Worm (Caenorhabditis elegans) whole organism, early embryonic: Measurements from ENCODE around the gene nhr-25.

Experiments
- B0310.2 ChIP-seq: sonication (generic microtip); optimal IDR thresholded peaks from 2 replicates; lab custom pipeline; 2016; ENCODE audit warnings: mild to moderate bottlenecking, missing genetic modification characterization, missing compliant biosample characterization
- F13C5.2 ChIP-seq: sonication (generic microtip); optimal IDR thresholded peaks from 2 replicates; lab custom pipeline; 2017; ENCODE audit warnings: mild to moderate bottlenecking, missing genetic modification characterization, inconsistent platforms, missing compliant biosample characterization
- aly-1 ChIP-seq: sonication (generic microtip); optimal IDR thresholded peaks from 2 replicates; lab custom pipeline; 2016; ENCODE audit warnings: missing genetic modification characterization, missing compliant biosample characterization
- ama-1 ChIP-seq: fragments of 150-350 bp; optimal IDR thresholded peaks from 2 replicates; lab custom pipeline; 2014
- ceh-13 ChIP-seq: fragments of 200-800 bp; sonication (Bioruptor generic); optimal IDR thresholded peaks from 2 replicates; lab custom pipeline; 2018; ENCODE audit warnings: mild to moderate bottlenecking, missing genetic modification characterization, missing compliant biosample characterization
- ceh-36 ChIP-seq: sonication (generic microtip); optimal IDR thresholded peaks from 2 replicates; lab custom pipeline; 2016; ENCODE audit warnings: missing genetic modification characterization, inconsistent platforms, missing compliant biosample characterization
- ets-7 ChIP-seq: sonication (generic microtip); optimal IDR thresholded peaks from 2 replicates; lab custom pipeline; 2016; ENCODE audit warnings: missing genotype, missing genetic modification characterization, missing compliant biosample characterization
- flt-1 ChIP-seq: fragments of 200-800 bp; sonication (Bioruptor generic); IDR thresholded peaks from 2 replicates; pipeline ENCODE4 v1.3.6; 2022; ENCODE audit warnings: missing genetic modification characterization, missing compliant biosample characterization
- hmbx-1 ChIP-seq: sonication (generic microtip); optimal IDR thresholded peaks from 2 replicates; lab custom pipeline; 2016; ENCODE audit warnings: mild to moderate bottlenecking, missing genetic modification characterization, missing compliant biosample characterization
- hmg-4 ChIP-seq: fragments of 200-800 bp; sonication (Bioruptor generic); optimal IDR thresholded peaks from 2 replicates; lab custom pipeline; 2018; ENCODE audit warnings: mild to moderate bottlenecking, missing genetic modification characterization, missing compliant biosample characterization
- hnd-1 ChIP-seq: sonication (generic microtip); optimal IDR thresholded peaks from 2 replicates; lab custom pipeline; 2016; ENCODE audit warnings: missing genetic modification characterization, missing compliant biosample characterization
- pes-1 ChIP-seq: fragments of 200-800 bp; sonication (Bioruptor generic); IDR thresholded peaks from 2 replicates; pipeline ENCODE4 v1.3.6; 2022; ENCODE audit warnings: missing genetic modification reagents, missing genetic modification characterization, missing compliant biosample characterization
- scrt-1 ChIP-seq: fragments of 200-800 bp; sonication (Bioruptor generic); IDR thresholded peaks from 2 replicates; pipeline ENCODE4 v1.3.6; 2022; ENCODE audit warnings: missing genetic modification characterization, missing compliant biosample characterization
- sea-1 ChIP-seq: fragments of 200-800 bp; sonication (Bioruptor generic); conservative IDR thresholded peaks from 2 replicates; pipeline ENCODE4 v1.3.6; 2022; ENCODE audit warnings: missing genetic modification characterization, missing compliant biosample characterization
- tbx-11 ChIP-seq: fragments of 200-800 bp; sonication (Bioruptor generic); IDR thresholded peaks from 2 replicates; pipeline ENCODE4 v1.3.6; 2022; ENCODE audit warnings: missing genetic modification characterization, missing compliant biosample characterization
- tbx-37 ChIP-seq: fragments of 200-800 bp; sonication (Bioruptor generic); conservative IDR thresholded peaks from 2 replicates; pipeline ENCODE4 v1.3.6; 2022; ENCODE audit warnings: missing genetic modification reagents, missing genetic modification characterization, missing compliant biosample characterization
- tra-4 ChIP-seq: sonication (generic microtip); optimal IDR thresholded peaks from 2 replicates; lab custom pipeline; 2017; ENCODE audit warnings: missing genetic modification characterization, missing compliant biosample characterization

Gene nhr-25

DNA sequence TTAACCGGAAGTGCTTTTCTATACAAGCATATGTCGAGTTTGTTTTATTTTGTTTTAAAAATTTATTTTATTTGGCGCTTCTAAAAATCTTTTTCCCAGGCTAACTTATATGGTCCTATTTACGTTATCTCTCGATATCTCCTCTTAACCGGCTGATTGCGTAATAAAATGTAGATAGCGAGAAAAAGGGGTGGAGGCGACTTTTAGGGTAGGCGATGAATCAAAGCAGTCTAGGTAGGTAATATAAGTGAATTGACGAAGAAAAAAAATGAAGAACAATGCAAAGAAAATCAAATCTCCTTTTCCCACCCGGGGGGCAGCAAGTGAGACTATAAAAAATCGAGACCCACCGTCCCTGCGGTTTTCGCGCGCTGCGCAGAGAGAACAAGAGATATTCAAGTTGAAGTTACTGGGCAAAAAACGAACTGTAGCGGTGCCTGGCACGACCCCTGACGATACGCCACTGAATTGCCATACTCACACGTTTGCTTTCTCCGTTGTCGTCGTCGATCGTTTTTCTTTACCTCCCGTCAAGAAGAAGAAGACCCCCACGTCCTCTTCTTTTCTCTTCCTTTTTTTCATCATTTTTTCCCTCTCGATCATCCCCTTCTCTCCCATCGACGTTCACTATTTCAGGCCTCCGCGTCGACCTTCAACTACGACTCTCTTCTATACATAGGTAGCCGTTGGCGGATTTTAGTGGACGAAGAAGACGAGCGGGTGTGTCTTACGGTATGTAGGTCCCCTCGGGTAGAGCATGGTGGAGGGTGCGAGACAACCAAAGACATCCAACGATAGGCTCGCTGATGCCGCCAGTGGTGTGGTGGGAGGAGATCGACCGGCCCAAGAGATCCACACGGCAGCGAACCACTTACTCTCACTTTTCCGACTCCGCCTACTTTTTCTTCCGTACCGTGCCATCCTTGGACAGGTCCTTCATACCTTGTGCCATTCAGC, at the start of gene nhr-25:
Gene nhr-25, plus strand, starts transcription at position 637 of the 957 bp plus-strand sequence.
- TF ChIP-seq ets-7 (tag; lab: Kevin White, UChicago) (peak; percentile 25), hmg-4 (GFP tag; lab: Kevin White, UChicago) (peak; percentile 39), tbx-37 (GFP tag; lab: Robert Waterston, UW) (no peak), flt-1 (GFP tag; lab: Robert Waterston, UW) (0 out of 2 replicates have a peak, but pooled peaks have one; percentile 6)

ce11 chrX:12958897-12959296, 49.4 kb upstream of the nhr-25 start:
- no peak for TF ChIP-seq ceh-36 (tag; lab: Kevin White, UChicago)
- no peak for TF ChIP-seq hmbx-1 (tag; lab: Kevin White, UChicago)
- TF ChIP-seq tra-4 (tag; lab: Kevin White, UChicago): no peak
- no peak for TF ChIP-seq ama-1 (lab: Kevin White, UChicago)
- TF ChIP-seq sea-1 (GFP tag; lab: Robert Waterston, UW): no peak
- TF ChIP-seq scrt-1: no peak
- no peak for TF ChIP-seq ets-7 (tag; lab: Kevin White, UChicago)
- no peak for TF ChIP-seq flt-1 (GFP tag; lab: Robert Waterston, UW)
- no peak for TF ChIP-seq F13C5.2 (tag; lab: Kevin White, UChicago)
- no peak for TF ChIP-seq ceh-13
- no peak for TF ChIP-seq aly-1 (tag; lab: Kevin White, UChicago)
- TF ChIP-seq hnd-1 (tag; lab: Kevin White, UChicago): no peak
- TF ChIP-seq tbx-11 (GFP tag; lab: Robert Waterston, UW): no peak
- no peak for TF ChIP-seq B0310.2 (tag; lab: Kevin White, UChicago)
- no peak for TF ChIP-seq tbx-37 (GFP tag; lab: Robert Waterston, UW)
- TF ChIP-seq pes-1 (GFP tag; lab: Robert Waterston, UW): no peak

ce11 chrX:12965163-12965562, 43.1 kb upstream of the nhr-25 start, which contains the start of gene frpr-2:
TSS of gene frpr-2 (plus strand) at chrX:12965463.
- TF ChIP-seq ets-7 (tag; lab: Kevin White, UChicago) (no peak), B0310.2 (tag; lab: Kevin White, UChicago) (no peak), tbx-11 (GFP tag; lab: Robert Waterston, UW) (no peak)

- TF ChIP-seq hmg-4 (GFP tag; lab: Kevin White, UChicago) (no peak), F13C5.2 (tag; lab: Kevin White, UChicago) (peak; percentile 32), scrt-1 (no peak), tbx-37 (GFP tag; lab: Robert Waterston, UW) (no peak), aly-1 (tag; lab: Kevin White, UChicago) (no peak), ets-7 (tag; lab: Kevin White, UChicago) (no peak), tbx-11 (GFP tag; lab: Robert Waterston, UW) (no peak), ceh-36 (tag; lab: Kevin White, UChicago) (no peak), hmbx-1 (tag; lab: Kevin White, UChicago) (no peak)
These were observed 32.7 kb upstream of the nhr-25 start, which contains the start of gene ppk-3 for ce11 chrX:12975595-12976089. TSS of gene ppk-3 (minus strand) at chrX:12975645.

DNA sequence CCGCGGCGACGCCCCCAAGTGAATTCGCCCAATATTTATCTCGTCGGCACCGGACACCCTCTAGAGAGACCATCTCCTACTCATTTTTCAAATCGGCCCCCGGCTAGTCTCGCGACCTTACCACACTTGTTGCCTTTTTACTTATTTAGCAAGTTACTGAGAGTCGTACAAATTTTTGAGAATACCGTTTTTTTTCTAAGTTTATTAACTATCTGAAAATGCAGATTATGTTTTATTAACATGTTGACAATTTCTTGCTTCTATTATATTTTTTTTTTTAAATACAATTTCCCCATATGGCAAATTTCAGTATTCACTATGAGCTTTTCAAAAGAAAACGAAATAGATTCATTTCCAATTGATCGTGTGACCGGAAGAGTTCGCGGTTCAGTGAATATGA, 31.5 kb upstream of the nhr-25 start, which contains the start of the genes F11C1.4 and F11C1.10:
Gene F11C1.4, plus strand, starts transcription at position 301 of the 400 bp plus-strand sequence.
Gene F11C1.10, plus strand, starts transcription at position 309 of the 400 bp plus-strand sequence.
- TF ChIP-seq hmbx-1 (tag; lab: Kevin White, UChicago) (no peak), tbx-11 (GFP tag; lab: Robert Waterston, UW) (no peak), aly-1 (tag; lab: Kevin White, UChicago) (no peak), ceh-13 (no peak), hnd-1 (tag; lab: Kevin White, UChicago) (no peak), tbx-37 (GFP tag; lab: Robert Waterston, UW) (no peak), ama-1 (lab: Kevin White, UChicago) (no peak), tra-4 (tag; lab: Kevin White, UChicago) (no peak), F13C5.2 (tag; lab: Kevin White, UChicago) (no peak), B0310.2 (tag; lab: Kevin White, UChicago) (no peak), pes-1 (GFP tag; lab: Robert Waterston, UW) (no peak), ets-7 (tag; lab: Kevin White, UChicago) (no peak), hmg-4 (GFP tag; lab: Kevin White, UChicago) (no peak), scrt-1 (no peak), flt-1 (GFP tag; lab: Robert Waterston, UW) (no peak), sea-1 (GFP tag; lab: Robert Waterston, UW) (no peak), ceh-36 (tag; lab: Kevin White, UChicago) (no peak)

- TF ChIP-seq flt-1 (GFP tag; lab: Robert Waterston, UW): no peak
- no peak for TF ChIP-seq hmbx-1 (tag; lab: Kevin White, UChicago)
- no peak for TF ChIP-seq tra-4 (tag; lab: Kevin White, UChicago)
- no peak for TF ChIP-seq scrt-1
- no peak for TF ChIP-seq ama-1 (lab: Kevin White, UChicago)
- TF ChIP-seq tbx-11 (GFP tag; lab: Robert Waterston, UW): no peak
- TF ChIP-seq F13C5.2 (tag; lab: Kevin White, UChicago): no peak
These were observed 30.8 kb upstream of the nhr-25 start, which contains the start of gene F11C1.9 for ce11 chrX:12977451-12977850. TSS of gene F11C1.9 (minus strand) at chrX:12977551.

DNA sequence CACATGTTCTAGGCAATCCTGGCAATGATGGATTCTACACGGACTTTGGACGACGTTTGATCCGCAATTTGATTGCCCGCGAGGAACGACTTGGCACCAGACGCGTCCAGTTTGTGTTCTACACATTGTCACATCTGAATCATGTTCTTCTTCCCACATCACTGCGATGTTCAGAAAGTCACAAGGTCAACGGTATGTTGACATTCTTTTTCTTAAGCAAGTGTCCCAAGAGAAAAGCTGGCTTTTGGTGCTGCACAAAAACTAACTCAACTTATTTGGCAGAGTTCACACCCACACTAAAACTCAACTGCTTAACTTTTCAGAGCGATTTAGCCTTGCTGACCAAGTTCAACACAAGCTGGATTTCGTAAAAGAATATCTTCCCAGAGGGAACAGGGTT, 29.7 kb upstream of the nhr-25 start:
- no peak for TF ChIP-seq tbx-11 (GFP tag; lab: Robert Waterston, UW)
- TF ChIP-seq pes-1 (GFP tag; lab: Robert Waterston, UW): no peak
- TF ChIP-seq F13C5.2 (tag; lab: Kevin White, UChicago): no peak
- no peak for TF ChIP-seq hnd-1 (tag; lab: Kevin White, UChicago)
- TF ChIP-seq ama-1 (lab: Kevin White, UChicago): no peak
- no peak for TF ChIP-seq aly-1 (tag; lab: Kevin White, UChicago)
- TF ChIP-seq hmbx-1 (tag; lab: Kevin White, UChicago): no peak
